Worm (Caenorhabditis elegans) whole organism, early embryonic: ENCODE results near the gene srt-24.

ENCODE experiments used
- B0310.2 ChIP-seq: sonication (generic microtip); optimal IDR thresholded peaks from 2 replicates; lab custom pipeline; 2016; ENCODE audit warnings: mild to moderate bottlenecking, missing genetic modification characterization, missing compliant biosample characterization
- ama-1 ChIP-seq: fragments of 150-350 bp; optimal IDR thresholded peaks from 2 replicates; lab custom pipeline; 2014
- ceh-13 ChIP-seq: fragments of 200-800 bp; sonication (Bioruptor generic); optimal IDR thresholded peaks from 2 replicates; lab custom pipeline; 2018; ENCODE audit warnings: mild to moderate bottlenecking, missing genetic modification characterization, missing compliant biosample characterization
- ets-7 ChIP-seq: sonication (generic microtip); optimal IDR thresholded peaks from 2 replicates; lab custom pipeline; 2016; ENCODE audit warnings: missing genotype, missing genetic modification characterization, missing compliant biosample characterization
- hnd-1 ChIP-seq: sonication (generic microtip); optimal IDR thresholded peaks from 2 replicates; lab custom pipeline; 2016; ENCODE audit warnings: missing genetic modification characterization, missing compliant biosample characterization
- pes-1 ChIP-seq: fragments of 200-800 bp; sonication (Bioruptor generic); IDR thresholded peaks from 2 replicates; pipeline ENCODE4 v1.3.6; 2022; ENCODE audit warnings: missing genetic modification reagents, missing genetic modification characterization, missing compliant biosample characterization
- scrt-1 ChIP-seq: fragments of 200-800 bp; sonication (Bioruptor generic); IDR thresholded peaks from 2 replicates; pipeline ENCODE4 v1.3.6; 2022; ENCODE audit warnings: missing genetic modification characterization, missing compliant biosample characterization
- sea-1 ChIP-seq: fragments of 200-800 bp; sonication (Bioruptor generic); conservative IDR thresholded peaks from 2 replicates; pipeline ENCODE4 v1.3.6; 2022; ENCODE audit warnings: missing genetic modification characterization, missing compliant biosample characterization
- tbx-11 ChIP-seq: fragments of 200-800 bp; sonication (Bioruptor generic); IDR thresholded peaks from 2 replicates; pipeline ENCODE4 v1.3.6; 2022; ENCODE audit warnings: missing genetic modification characterization, missing compliant biosample characterization
- tbx-37 ChIP-seq: fragments of 200-800 bp; sonication (Bioruptor generic); conservative IDR thresholded peaks from 2 replicates; pipeline ENCODE4 v1.3.6; 2022; ENCODE audit warnings: missing genetic modification reagents, missing genetic modification characterization, missing compliant biosample characterization

DNA sequence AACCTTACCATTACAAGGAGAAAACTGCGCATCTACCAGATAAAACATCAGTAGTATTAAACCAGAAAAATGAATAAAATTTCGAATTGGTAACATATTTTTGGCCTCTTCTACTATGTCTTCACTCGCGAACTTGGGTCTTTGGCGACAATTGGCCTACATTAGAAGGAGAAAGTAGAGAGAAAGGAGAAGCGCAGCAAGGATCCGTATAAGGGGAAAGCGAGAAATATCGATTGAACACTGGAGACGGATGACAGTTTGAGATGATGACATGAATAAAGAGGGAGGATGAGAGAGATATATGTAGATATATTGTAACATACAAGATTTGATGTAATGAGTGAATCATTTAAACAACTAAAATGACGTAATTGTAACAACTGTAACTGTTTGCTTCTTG, 37.5 kb upstream of the srt-24 start, which contains the start of gene F56B3.2:
- TF ChIP-seq tbx-37 (GFP tag; lab: Robert Waterston, UW) (no peak), tbx-11 (no peak), hnd-1 (tag; lab: Kevin White, UChicago) (no peak), pes-1 (no peak), ama-1 (lab: Kevin White, UChicago) (no peak), B0310.2 (no peak), sea-1 (GFP tag; lab: Robert Waterston, UW) (no peak), ceh-13 (GFP tag; lab: Kevin White, UChicago) (no peak), ets-7 (tag; lab: Kevin White, UChicago) (no peak), scrt-1 (GFP tag; lab: Robert Waterston, UW) (no peak)
